Worm (Caenorhabditis elegans) whole organism, L4/young adult: ENCODE results near the gene grsp-1.
A peak's percentile ranks its signal among the peaks of the same experiment; 100 is the strongest.

Source experiments
- W03F9.2 ChIP-seq: fragments of 150-350 bp; optimal IDR thresholded peaks from 2 replicates; lab custom pipeline; 2014; ENCODE audit warnings: missing biosample characterization, missing genetic modification characterization
- dao-5 ChIP-seq: sonication (generic microtip); optimal IDR thresholded peaks from 2 replicates; lab custom pipeline; 2016; ENCODE audit warnings: missing genotype, missing genetic modification characterization, moderate library complexity, missing compliant biosample characterization
- him-1 ChIP-seq: sonication (generic microtip); optimal IDR thresholded peaks from 2 replicates; lab custom pipeline; 2016; ENCODE audit warnings: missing genotype, missing genetic modification reagents, missing genetic modification characterization, missing compliant biosample characterization

The grsp-1 gene

ce11 chrV:19643015-19643414 lies 33.7 kb downstream of the grsp-1 start:
- TF ChIP-seq him-1 (tag; lab: Kevin White, UChicago) (peak; percentile 79), dao-5 (tag; lab: Kevin White, UChicago) (peak; percentile 82), W03F9.2 (peak; percentile 49)

DNA sequence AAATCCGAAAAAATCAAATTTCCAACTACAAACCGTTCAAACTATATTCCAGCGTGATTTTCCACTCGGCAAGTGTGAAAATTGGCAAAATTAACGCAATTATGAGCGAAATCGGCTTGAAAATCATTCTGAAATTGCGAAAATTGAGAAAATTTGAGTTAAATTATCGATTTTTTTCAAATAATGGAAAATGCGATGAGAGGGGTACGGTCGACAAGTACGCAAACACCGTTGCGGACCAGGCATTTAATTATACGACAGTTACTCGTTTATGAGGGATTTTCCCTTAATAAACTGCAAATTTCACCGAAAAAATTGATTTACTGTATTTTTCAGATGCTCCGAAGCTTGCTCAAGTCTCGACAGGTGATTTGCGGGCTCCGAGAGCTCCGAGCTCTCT lies 34.6 kb downstream of the grsp-1 start, which contains the start of the genes Y43F8C.7 and mrps-28:
Y43F8C.7 (minus strand) TSS at position 128 of the 400 bp plus-strand sequence.
mrps-28 (plus strand) TSS at position 337 of the 400 bp plus-strand sequence.
- TF ChIP-seq W03F9.2 (peak; percentile 26), dao-5 (tag; lab: Kevin White, UChicago) (no peak)

DNA sequence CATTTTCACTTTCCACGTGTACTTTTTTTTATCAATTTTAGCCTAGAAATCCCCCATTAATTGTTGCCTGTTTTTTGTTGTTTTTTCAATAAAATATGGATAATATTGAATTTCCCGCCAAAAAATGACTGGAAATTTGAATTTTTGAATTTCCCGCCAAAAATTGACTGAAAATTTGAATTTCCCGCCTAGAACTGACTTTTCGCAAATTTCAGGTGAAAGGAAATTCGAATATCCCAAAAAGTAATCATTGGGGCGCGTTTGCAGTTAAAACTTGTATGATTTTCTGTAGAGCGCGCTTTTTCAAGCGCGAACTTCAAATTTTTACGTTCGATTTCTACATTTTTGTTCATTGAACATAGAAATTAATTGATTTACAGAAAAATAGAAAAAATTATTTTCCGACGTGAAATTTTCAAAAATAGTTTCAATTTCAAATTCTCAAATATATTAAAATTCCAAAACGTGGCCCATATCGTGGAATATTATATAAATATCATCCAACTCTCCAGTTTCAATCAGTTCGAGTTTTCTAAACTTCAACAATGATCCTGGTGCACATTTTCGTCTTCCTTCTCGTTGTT lies 36.4 kb downstream of the grsp-1 start, which contains the start of gene Y43F8C.9:
Y43F8C.9 (plus strand) TSS at position 534 of the 584 bp plus-strand sequence.
- TF ChIP-seq dao-5 (tag; lab: Kevin White, UChicago) = no peak
- no peak for TF ChIP-seq him-1 (tag; lab: Kevin White, UChicago)
- no peak for TF ChIP-seq W03F9.2

- TF ChIP-seq him-1 (tag; lab: Kevin White, UChicago) (no peak), dao-5 (tag; lab: Kevin White, UChicago) (no peak)
These were observed 45.9 kb downstream of the grsp-1 start, which contains the start of gene dmd-3 for ce11 chrV:19655151-19655550. dmd-3 (minus strand) TSS chrV:19655251.
